Worm (Caenorhabditis elegans) whole organism, midembryonic: ENCODE measurements around the gene ensh-1.

ENCODE experiments used
- T22C8.4 ChIP-seq: fragments of 200-800 bp; sonication (Bioruptor generic); IDR thresholded peaks from 2 replicates; pipeline ENCODE4 v1.3.6; 2022; ENCODE audit warnings: missing genetic modification characterization, missing compliant biosample characterization
- cog-1 ChIP-seq: sonication (generic microtip); optimal IDR thresholded peaks from 2 replicates; lab custom pipeline; 2016; ENCODE audit warnings: missing genetic modification characterization, missing compliant biosample characterization
- flt-1 ChIP-seq: fragments of 200-800 bp; sonication (Bioruptor generic); IDR thresholded peaks from 2 replicates; pipeline ENCODE4 v1.3.6; 2022; ENCODE audit warnings: missing genetic modification characterization, missing compliant biosample characterization
- klf-2 ChIP-seq: fragments of 200-800 bp; sonication (Bioruptor generic); conservative IDR thresholded peaks from 2 replicates; pipeline ENCODE4 v1.3.6; 2022; ENCODE audit warnings: missing genetic modification reagents, missing genetic modification characterization, missing compliant biosample characterization
- med-1 ChIP-seq: sonication (generic microtip); optimal IDR thresholded peaks from 2 replicates; lab custom pipeline; 2017; ENCODE audit warnings: missing genetic modification characterization, mild to moderate bottlenecking, missing compliant biosample characterization, antibody characterized with exemption, missing genetic modification reagents; ENCODE audit not compliant: insufficient read depth
- ref-1 ChIP-seq: fragments of 200-800 bp; sonication (Bioruptor generic); conservative IDR thresholded peaks from 2 replicates; pipeline ENCODE4 v1.3.6; 2022; ENCODE audit warnings: missing genetic modification reagents, missing genetic modification characterization, missing compliant biosample characterization
- tab-1 ChIP-seq: fragments of 200-800 bp; sonication (Bioruptor generic); IDR thresholded peaks from 2 replicates; pipeline ENCODE4 v1.3.6; 2022; ENCODE audit warnings: missing genetic modification characterization, missing compliant biosample characterization
- ztf-23 ChIP-seq: fragments of 200-800 bp; sonication (Bioruptor generic); IDR thresholded peaks from 2 replicates; pipeline ENCODE4 v1.3.6; 2022; ENCODE audit warnings: missing genetic modification reagents, missing genetic modification characterization, missing compliant biosample characterization
- ztf-29 ChIP-seq: fragments of 200-800 bp; sonication (Bioruptor generic); IDR thresholded peaks from 2 replicates; pipeline ENCODE4 v1.3.6; 2022; ENCODE audit warnings: missing genetic modification reagents, missing genetic modification characterization, missing compliant biosample characterization

DNA sequence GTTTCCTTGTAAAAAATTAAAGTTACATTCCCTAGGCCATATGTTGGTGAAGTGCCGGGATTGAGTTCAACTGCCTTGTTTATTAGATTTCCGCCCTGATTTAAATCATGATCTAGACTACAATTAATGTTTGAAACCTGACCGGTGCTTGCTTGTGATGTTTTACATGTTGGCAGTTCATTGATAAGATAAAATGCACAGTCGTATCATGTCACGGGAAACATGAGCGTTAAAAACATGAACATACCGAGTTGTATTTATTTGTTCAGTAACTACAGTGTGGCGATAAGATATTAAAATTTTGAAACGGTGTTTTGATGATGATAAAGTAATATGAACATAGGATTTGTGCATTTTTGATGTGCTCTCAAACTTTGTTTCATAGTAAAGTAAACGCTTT lies 27.2 kb downstream of the ensh-1 start:
- no peak for TF ChIP-seq flt-1 (GFP tag; lab: Robert Waterston, UW)
- no peak for TF ChIP-seq med-1 (GFP tag; lab: Kevin White, UChicago)
- TF ChIP-seq cog-1 (tag; lab: Kevin White, UChicago) = no peak
- TF ChIP-seq T22C8.4 (GFP tag; lab: Robert Waterston, UW) = no peak
- TF ChIP-seq ref-1 (GFP tag; lab: Robert Waterston, UW) = no peak
- TF ChIP-seq ztf-29 (GFP tag; lab: Robert Waterston, UW) = no peak
- TF ChIP-seq klf-2 (GFP tag; lab: Robert Waterston, UW) = no peak
- no peak for TF ChIP-seq ztf-23 (GFP tag; lab: Robert Waterston, UW)
- TF ChIP-seq tab-1 (GFP tag; lab: Robert Waterston, UW) = no peak
